Worm (Caenorhabditis elegans) whole organism, mixed stage, embryonic: Measurements from ENCODE around the gene C27D8.1.

ENCODE experiments used
- M03D4.4 ChIP-seq: sonication (generic microtip); optimal IDR thresholded peaks from 2 replicates; lab custom pipeline; 2017; ENCODE audit warnings: mild to moderate bottlenecking, missing genetic modification characterization, missing compliant biosample characterization
- bed-3 ChIP-seq: fragments of 200-800 bp; sonication (Bioruptor generic); optimal IDR thresholded peaks from 3 replicates; lab custom pipeline; 2018; ENCODE audit warnings: mild to moderate bottlenecking, missing genetic modification characterization, moderate library complexity, missing compliant biosample characterization
- blmp-1 ChIP-seq: fragments of 150-350 bp; optimal IDR thresholded peaks from 2 replicates; lab custom pipeline; 2014; ENCODE audit warnings: missing biosample characterization, missing genetic modification characterization
- ceh-39 ChIP-seq: fragments of 150-350 bp; optimal IDR thresholded peaks from 2 replicates; lab custom pipeline; 2014; ENCODE audit warnings: missing biosample characterization, missing genetic modification characterization
- ceh-43 ChIP-seq: fragments of 200-800 bp; sonication (Bioruptor generic); optimal IDR thresholded peaks from 2 replicates; lab custom pipeline; 2018; ENCODE audit warnings: mild to moderate bottlenecking, missing genetic modification characterization, moderate library complexity, missing compliant biosample characterization
- ceh-83 ChIP-seq: fragments of 200-800 bp; sonication (Bioruptor generic); optimal IDR thresholded peaks from 2 replicates; lab custom pipeline; 2018; ENCODE audit warnings: mild to moderate bottlenecking, missing genetic modification characterization, missing compliant biosample characterization
- ces-1 ChIP-seq: fragments of 150-350 bp; optimal IDR thresholded peaks from 2 replicates; lab custom pipeline; 2014; ENCODE audit warnings: missing biosample characterization, missing genetic modification reagents, missing genetic modification characterization
- cnd-1 ChIP-seq: fragments of 200-800 bp; sonication (Bioruptor generic); optimal IDR thresholded peaks from 2 replicates; lab custom pipeline; 2018; ENCODE audit warnings: mild to moderate bottlenecking, missing genetic modification characterization, missing compliant biosample characterization
- drap-1 ChIP-seq: fragments of 200-800 bp; sonication (Bioruptor generic); optimal IDR thresholded peaks from 3 replicates; lab custom pipeline; 2018; ENCODE audit warnings: mild to moderate bottlenecking, missing genetic modification characterization, missing compliant biosample characterization
- elt-3 ChIP-seq: fragments of 150-350 bp; optimal IDR thresholded peaks from 2 replicates; lab custom pipeline; 2014; ENCODE audit warnings: missing biosample characterization, missing genetic modification characterization
- flh-1 ChIP-seq: fragments of 200-800 bp; sonication (Bioruptor generic); optimal IDR thresholded peaks from 2 replicates; lab custom pipeline; 2018; ENCODE audit warnings: mild to moderate bottlenecking, missing genetic modification characterization, moderate library complexity, missing compliant biosample characterization
- ham-2 ChIP-seq: fragments of 200-800 bp; sonication (Bioruptor generic); optimal IDR thresholded peaks from 2 replicates; lab custom pipeline; 2018; ENCODE audit warnings: mild to moderate bottlenecking, missing genetic modification characterization, missing compliant biosample characterization
- hlh-1 ChIP-seq: fragments of 150-350 bp; optimal IDR thresholded peaks from 2 replicates; lab custom pipeline; 2014; ENCODE audit warnings: missing biosample characterization, missing genetic modification reagents, missing genetic modification characterization
- lin-32 ChIP-seq: fragments of 200-800 bp; sonication (Bioruptor generic); optimal IDR thresholded peaks from 2 replicates; lab custom pipeline; 2018; ENCODE audit warnings: mild to moderate bottlenecking, missing genetic modification characterization, missing compliant biosample characterization
- lsy-2 ChIP-seq: fragments of 150-350 bp; optimal IDR thresholded peaks from 2 replicates; lab custom pipeline; 2014; ENCODE audit warnings: missing biosample characterization, missing genetic modification characterization
- mab-5 ChIP-seq: fragments of 150-350 bp; optimal IDR thresholded peaks from 2 replicates; lab custom pipeline; 2014; ENCODE audit warnings: missing biosample characterization, missing genetic modification characterization
- mep-1 ChIP-seq: fragments of 150-350 bp; optimal IDR thresholded peaks from 2 replicates; lab custom pipeline; 2017; ENCODE audit warnings: missing biosample characterization, missing genetic modification reagents, missing genetic modification characterization, inconsistent platforms
- nhr-12 ChIP-seq: fragments of 150-350 bp; optimal IDR thresholded peaks from 2 replicates; lab custom pipeline; 2014; ENCODE audit warnings: missing biosample characterization, missing genetic modification characterization
- nhr-2 ChIP-seq: fragments of 150-350 bp; optimal IDR thresholded peaks from 2 replicates; lab custom pipeline; 2014; ENCODE audit warnings: missing biosample characterization, missing genetic modification characterization
- nhr-28 ChIP-seq: fragments of 150-350 bp; optimal IDR thresholded peaks from 2 replicates; lab custom pipeline; 2014; ENCODE audit warnings: missing biosample characterization, missing genetic modification characterization
- nhr-76 ChIP-seq: sonication (generic microtip); optimal IDR thresholded peaks from 2 replicates; lab custom pipeline; 2017; ENCODE audit warnings: missing biosample characterization, missing genetic modification characterization
- pha-4 ChIP-seq: fragments of 150-350 bp; optimal IDR thresholded peaks from 2 replicates; lab custom pipeline; 2018; ENCODE audit warnings: missing biosample characterization, missing genetic modification reagents, missing genetic modification characterization
- sem-2 ChIP-seq: fragments of 200-800 bp; sonication (Bioruptor generic); optimal IDR thresholded peaks from 2 replicates; lab custom pipeline; 2018; ENCODE audit warnings: mild to moderate bottlenecking, missing genetic modification characterization, missing compliant biosample characterization
- snpc-4 ChIP-seq: fragments of 150-350 bp; optimal IDR thresholded peaks from 2 replicates; lab custom pipeline; 2014; ENCODE audit warnings: missing biosample characterization, missing genetic modification characterization
- tbx-8 ChIP-seq: fragments of 200-800 bp; sonication (Bioruptor generic); optimal IDR thresholded peaks from 2 replicates; lab custom pipeline; 2018; ENCODE audit warnings: mild to moderate bottlenecking, missing genetic modification characterization, moderate library complexity, missing compliant biosample characterization
- unc-120 ChIP-seq: sonication (generic microtip); optimal IDR thresholded peaks from 2 replicates; lab custom pipeline; 2017; ENCODE audit warnings: missing genetic modification characterization, missing compliant biosample characterization; ENCODE audit not compliant: poor library complexity, severe bottlenecking
- unc-39 ChIP-seq: fragments of 150-350 bp; optimal IDR thresholded peaks from 2 replicates; lab custom pipeline; 2014; ENCODE audit warnings: missing biosample characterization, missing genetic modification characterization
- unc-62 ChIP-seq: fragments of 150-350 bp; optimal IDR thresholded peaks from 2 replicates; lab custom pipeline; 2014; ENCODE audit warnings: missing biosample characterization, missing genetic modification reagents, missing genetic modification characterization
- zip-8 ChIP-seq: fragments of 150-350 bp; optimal IDR thresholded peaks from 2 replicates; lab custom pipeline; 2014; ENCODE audit warnings: missing biosample characterization, missing genetic modification characterization
- ztf-11 ChIP-seq: fragments of 150-350 bp; optimal IDR thresholded peaks from 2 replicates; lab custom pipeline; 2014; ENCODE audit warnings: missing biosample characterization, missing genetic modification characterization

Gene C27D8.1

ce11 chrIV:12725228-12725627, 7.6 kb downstream of the C27D8.1 start:
- TF ChIP-seq ceh-43 (GFP tag; lab: Kevin White, UChicago), result no peak
- TF ChIP-seq pha-4 (tag; lab: Kevin White, UChicago), result no peak
- no peak for TF ChIP-seq M03D4.4 (tag; lab: Kevin White, UChicago)
- no peak for TF ChIP-seq ces-1 (GFP tag; lab: Kevin White, UChicago)
- TF ChIP-seq unc-39, result no peak
- no peak for TF ChIP-seq unc-120 (tag; lab: Kevin White, UChicago)
- TF ChIP-seq unc-62 (GFP tag; lab: Kevin White, UChicago), result no peak
- no peak for TF ChIP-seq hlh-1 (tag; lab: Kevin White, UChicago)
- TF ChIP-seq flh-1, result no peak
- no peak for TF ChIP-seq lsy-2
- TF ChIP-seq nhr-28 (tag; lab: Kevin White, UChicago), result no peak
- no peak for TF ChIP-seq tbx-8 (GFP tag; lab: Kevin White, UChicago)
- TF ChIP-seq zip-8 (tag; lab: Kevin White, UChicago), result no peak
- TF ChIP-seq ceh-39 (tag; lab: Kevin White, UChicago), result no peak
- TF ChIP-seq sem-2 (GFP tag; lab: Kevin White, UChicago), result no peak
- TF ChIP-seq nhr-2 (tag; lab: Kevin White, UChicago), result no peak

ce11 chrIV:12725925-12726324, 8.3 kb downstream of the C27D8.1 start:
- no peak for TF ChIP-seq flh-1
- no peak for TF ChIP-seq ces-1 (GFP tag; lab: Kevin White, UChicago)
- TF ChIP-seq bed-3 (GFP tag; lab: Kevin White, UChicago), result no peak

ce11 chrIV:12728162-12728561, 10.5 kb downstream of the C27D8.1 start:
- no peak for TF ChIP-seq blmp-1 (tag; lab: Kevin White, UChicago)
- TF ChIP-seq nhr-76 (tag; lab: Kevin White, UChicago), result no peak
- no peak for TF ChIP-seq zip-8 (tag; lab: Kevin White, UChicago)
- no peak for TF ChIP-seq ces-1 (GFP tag; lab: Kevin White, UChicago)
- TF ChIP-seq ham-2, result no peak
- no peak for TF ChIP-seq elt-3 (tag; lab: Kevin White, UChicago)
- TF ChIP-seq M03D4.4 (tag; lab: Kevin White, UChicago), result no peak
- TF ChIP-seq ztf-11 (tag; lab: Kevin White, UChicago), result no peak
- TF ChIP-seq sem-2 (GFP tag; lab: Kevin White, UChicago), result no peak
- TF ChIP-seq drap-1 (GFP tag; lab: Kevin White, UChicago), result no peak
- no peak for TF ChIP-seq unc-39
- no peak for TF ChIP-seq ceh-43 (GFP tag; lab: Kevin White, UChicago)
- TF ChIP-seq lin-32 (GFP tag; lab: Kevin White, UChicago), result no peak
- no peak for TF ChIP-seq hlh-1 (tag; lab: Kevin White, UChicago)
- TF ChIP-seq flh-1, result no peak
- TF ChIP-seq nhr-2 (tag; lab: Kevin White, UChicago), result no peak
- TF ChIP-seq cnd-1, result no peak
- no peak for TF ChIP-seq snpc-4 (tag; lab: Kevin White, UChicago)

ce11 chrIV:12741438-12741837, 23.8 kb downstream of the C27D8.1 start, which contains the start of gene T23F6.5:
Gene T23F6.5, minus strand, starts transcription at chrIV:12741538.
- peak; percentile 29 for TF ChIP-seq blmp-1 (tag; lab: Kevin White, UChicago)
- TF ChIP-seq nhr-28 (tag; lab: Kevin White, UChicago), result no peak

ce11 chrIV:12743680-12744079, 26.0 kb downstream of the C27D8.1 start:
- TF ChIP-seq flh-1 (no peak), drap-1 (GFP tag; lab: Kevin White, UChicago) (no peak), unc-62 (GFP tag; lab: Kevin White, UChicago) (no peak), unc-39 (no peak), mab-5 (no peak)
- TF ChIP-seq, all 35 proteins: peak for 0

- TF ChIP-seq blmp-1 (tag; lab: Kevin White, UChicago) (no peak), sem-2 (GFP tag; lab: Kevin White, UChicago) (no peak), nhr-12 (tag; lab: Kevin White, UChicago) (no peak), unc-62 (GFP tag; lab: Kevin White, UChicago) (no peak), nhr-28 (tag; lab: Kevin White, UChicago) (no peak), mep-1 (tag; lab: Kevin White, UChicago) (no peak), snpc-4 (tag; lab: Kevin White, UChicago) (no peak), ham-2 (no peak), unc-39 (no peak), ces-1 (GFP tag; lab: Kevin White, UChicago) (no peak), ztf-11 (tag; lab: Kevin White, UChicago) (no peak), ceh-83 (GFP tag; lab: Kevin White, UChicago) (no peak), tbx-8 (GFP tag; lab: Kevin White, UChicago) (no peak), unc-120 (tag; lab: Kevin White, UChicago) (no peak), elt-3 (tag; lab: Kevin White, UChicago) (no peak), cnd-1 (no peak)
Observed at ce11 chrIV:12744713-12745112, 27.1 kb downstream of the C27D8.1 start, which contains the start of gene C36H8.1. Gene C36H8.1, minus strand, starts transcription at chrIV:12744813.
